Worm (Caenorhabditis elegans) whole organism, L3 larva: ENCODE measurements around the gene srb-13.
A peak's percentile ranks its signal among the peaks of the same experiment; 100 is the strongest.

Source experiments
- R02D3.7 ChIP-seq: fragments of 150-350 bp; optimal IDR thresholded peaks from 2 replicates; lab custom pipeline; 2014; ENCODE audit warnings: missing biosample characterization, missing genetic modification characterization
- ZK546.5 ChIP-seq: sonication (generic microtip); optimal IDR thresholded peaks from 2 replicates; lab custom pipeline; 2017; ENCODE audit warnings: missing biosample characterization, missing genetic modification characterization
- aly-2 ChIP-seq: fragments of 150-350 bp; optimal IDR thresholded peaks from 2 replicates; lab custom pipeline; 2014; ENCODE audit warnings: missing biosample characterization, missing genetic modification characterization
- ama-1 ChIP-seq: fragments of 150-350 bp; optimal IDR thresholded peaks from 2 replicates; lab custom pipeline; 2018
- ceh-16 ChIP-seq: sonication (generic microtip); optimal IDR thresholded peaks from 2 replicates; lab custom pipeline; 2017; ENCODE audit warnings: missing biosample characterization, missing genetic modification characterization
- ceh-28 ChIP-seq: fragments of 150-350 bp; optimal IDR thresholded peaks from 2 replicates; lab custom pipeline; 2014; ENCODE audit warnings: missing biosample characterization, missing genetic modification reagents, missing genetic modification characterization
- ceh-82 ChIP-seq: fragments of 150-350 bp; optimal IDR thresholded peaks from 2 replicates; lab custom pipeline; 2014; ENCODE audit warnings: missing biosample characterization, missing genetic modification characterization
- ceh-9 ChIP-seq: sonication (generic microtip); optimal IDR thresholded peaks from 2 replicates; lab custom pipeline; 2018; ENCODE audit warnings: missing biosample characterization, missing genetic modification characterization
- daf-12 ChIP-seq: fragments of 150-350 bp; optimal IDR thresholded peaks from 2 replicates; lab custom pipeline; 2014; ENCODE audit warnings: missing biosample characterization, missing genetic modification reagents, missing genetic modification characterization
- egl-27 ChIP-seq: sonication (generic microtip); optimal IDR thresholded peaks from 4 replicates; lab custom pipeline; 2017; ENCODE audit warnings: missing biosample characterization, missing genetic modification reagents, missing genetic modification characterization
- egl-5 ChIP-seq: fragments of 150-350 bp; optimal IDR thresholded peaks from 2 replicates; lab custom pipeline; 2017; ENCODE audit warnings: missing biosample characterization, missing genetic modification reagents, missing genetic modification characterization, inconsistent platforms
- elt-1 ChIP-seq: fragments of 150-350 bp; optimal IDR thresholded peaks from 2 replicates; lab custom pipeline; 2014; ENCODE audit warnings: missing biosample characterization, missing genetic modification characterization
- elt-2 ChIP-seq: sonication (generic microtip); optimal IDR thresholded peaks from 2 replicates; lab custom pipeline; 2016; ENCODE audit warnings: missing genetic modification reagents, mild to moderate bottlenecking, missing genetic modification characterization, missing compliant biosample characterization
- elt-3 ChIP-seq, 3 experiments: fragments of 150-350 bp in 1 of 3; sonication (generic microtip) in 2 of 3; optimal IDR thresholded peaks; 2 replicates in 2 of 3; 4 replicates in 1 of 3; lab custom pipeline; 2014 to 2017; ENCODE audit warnings: missing biosample characterization in 3 of 3, missing genetic modification characterization in 3 of 3
- eor-1 ChIP-seq, 2 experiments: fragments of 150-350 bp; optimal IDR thresholded peaks; 2 replicates each; lab custom pipeline; 2014 to 2018; ENCODE audit warnings: missing biosample characterization in 2 of 2, missing genetic modification characterization in 2 of 2
- fkh-10 ChIP-seq: sonication (generic microtip); optimal IDR thresholded peaks from 2 replicates; lab custom pipeline; 2017; ENCODE audit warnings: missing biosample characterization, missing genetic modification reagents, missing genetic modification characterization
- fkh-2 ChIP-seq: fragments of 150-350 bp; optimal IDR thresholded peaks from 2 replicates; lab custom pipeline; 2014; ENCODE audit warnings: missing biosample characterization, missing genetic modification reagents, missing genetic modification characterization
- fos-1 ChIP-seq: fragments of 150-350 bp; optimal IDR thresholded peaks from 2 replicates; lab custom pipeline; 2014; ENCODE audit warnings: missing biosample characterization, missing genetic modification characterization
- hmg-11 ChIP-seq: sonication (generic microtip); optimal IDR thresholded peaks from 2 replicates; lab custom pipeline; 2016; ENCODE audit warnings: missing genetic modification characterization, missing compliant biosample characterization
- jun-1 ChIP-seq: fragments of 150-350 bp; optimal IDR thresholded peaks from 2 replicates; lab custom pipeline; 2014; ENCODE audit warnings: missing biosample characterization, missing genetic modification reagents, missing genetic modification characterization
- lin-15B ChIP-seq: fragments of 150-350 bp; optimal IDR thresholded peaks from 2 replicates; lab custom pipeline; 2014; ENCODE audit warnings: missing biosample characterization, missing genetic modification characterization
- lin-39 ChIP-seq: fragments of 150-350 bp; optimal IDR thresholded peaks from 2 replicates; lab custom pipeline; 2018; ENCODE audit warnings: missing biosample characterization, missing genetic modification reagents, missing genetic modification characterization
- lsy-12 ChIP-seq: sonication (generic microtip); optimal IDR thresholded peaks from 2 replicates; lab custom pipeline; 2016; ENCODE audit warnings: mild to moderate bottlenecking, missing genetic modification characterization, missing compliant biosample characterization
- mdl-1 ChIP-seq: fragments of 150-350 bp; optimal IDR thresholded peaks from 2 replicates; lab custom pipeline; 2014; ENCODE audit warnings: missing biosample characterization, missing genetic modification characterization
- mml-1 ChIP-seq: fragments of 150-350 bp; sonication (generic microtip); optimal IDR thresholded peaks from 3 replicates; lab custom pipeline; 2014; ENCODE audit warnings: missing biosample characterization, missing genetic modification characterization
- nfya-1 ChIP-seq: sonication (generic microtip); optimal IDR thresholded peaks from 2 replicates; lab custom pipeline; 2017; ENCODE audit warnings: missing genetic modification characterization, mild to moderate bottlenecking, missing compliant biosample characterization, antibody characterized with exemption, moderate library complexity; ENCODE audit not compliant: insufficient read depth
- nhr-11 ChIP-seq: fragments of 150-350 bp; optimal IDR thresholded peaks from 2 replicates; lab custom pipeline; 2014; ENCODE audit warnings: missing biosample characterization, missing genetic modification characterization
- nhr-12 ChIP-seq: fragments of 150-350 bp; optimal IDR thresholded peaks from 2 replicates; lab custom pipeline; 2014; ENCODE audit warnings: missing biosample characterization, missing genetic modification characterization
- nhr-23 ChIP-seq: fragments of 150-350 bp; optimal IDR thresholded peaks from 2 replicates; lab custom pipeline; 2014; ENCODE audit warnings: missing biosample characterization, missing genetic modification reagents, missing genetic modification characterization
- nhr-237 ChIP-seq: fragments of 150-350 bp; optimal IDR thresholded peaks from 2 replicates; lab custom pipeline; 2014; ENCODE audit warnings: missing biosample characterization, missing genetic modification characterization
- nhr-25 ChIP-seq: sonication (generic microtip); optimal IDR thresholded peaks from 2 replicates; lab custom pipeline; 2017; ENCODE audit warnings: missing biosample characterization, missing genetic modification characterization
- nhr-28 ChIP-seq: fragments of 150-350 bp; optimal IDR thresholded peaks from 2 replicates; lab custom pipeline; 2014; ENCODE audit warnings: missing biosample characterization, missing genetic modification characterization
- nhr-43 ChIP-seq: sonication (generic microtip); optimal IDR thresholded peaks from 2 replicates; lab custom pipeline; 2016; ENCODE audit warnings: mild to moderate bottlenecking, missing genetic modification characterization, missing compliant biosample characterization; ENCODE audit not compliant: poor library complexity, severe bottlenecking
- nhr-67 ChIP-seq: fragments of 150-350 bp; optimal IDR thresholded peaks from 2 replicates; lab custom pipeline; 2014; ENCODE audit warnings: missing biosample characterization, missing genetic modification characterization
- nhr-76 ChIP-seq: fragments of 150-350 bp; sonication (generic microtip); optimal IDR thresholded peaks from 5 replicates; lab custom pipeline; 2014; ENCODE audit warnings: missing biosample characterization, missing genetic modification characterization
- nhr-77 ChIP-seq: fragments of 150-350 bp; optimal IDR thresholded peaks from 2 replicates; lab custom pipeline; 2014; ENCODE audit warnings: missing biosample characterization, missing genetic modification characterization
- pha-4 ChIP-seq: fragments of 150-350 bp; optimal IDR thresholded peaks from 2 replicates; lab custom pipeline; 2014; ENCODE audit warnings: missing biosample characterization, missing genetic modification reagents, missing genetic modification characterization
- pqm-1 ChIP-seq: fragments of 150-350 bp; optimal IDR thresholded peaks from 2 replicates; lab custom pipeline; 2017; ENCODE audit warnings: missing biosample characterization, missing genetic modification characterization, inconsistent platforms
- sea-2 ChIP-seq: fragments of 150-350 bp; sonication (generic microtip); optimal IDR thresholded peaks from 4 replicates; lab custom pipeline; 2014; ENCODE audit warnings: missing biosample characterization, missing genetic modification reagents, missing genetic modification characterization
- skn-1 ChIP-seq: fragments of 150-350 bp; optimal IDR thresholded peaks from 2 replicates; lab custom pipeline; 2014; ENCODE audit warnings: missing biosample characterization, missing genetic modification characterization
- snpc-4 ChIP-seq: fragments of 150-350 bp; optimal IDR thresholded peaks from 2 replicates; lab custom pipeline; 2014; ENCODE audit warnings: missing biosample characterization, missing genetic modification characterization
- tbx-2 ChIP-seq: sonication (generic microtip); optimal IDR thresholded peaks from 2 replicates; lab custom pipeline; 2016; ENCODE audit warnings: mild to moderate bottlenecking, missing genetic modification characterization, missing compliant biosample characterization
- unc-39 ChIP-seq: sonication (generic microtip); optimal IDR thresholded peaks from 4 replicates; lab custom pipeline; 2017; ENCODE audit warnings: missing biosample characterization, missing genetic modification characterization
- unc-62 ChIP-seq: fragments of 150-350 bp; sonication (generic microtip); optimal IDR thresholded peaks from 4 replicates; lab custom pipeline; 2014; ENCODE audit warnings: missing biosample characterization, missing genetic modification reagents, missing genetic modification characterization
- zag-1 ChIP-seq: fragments of 150-350 bp; optimal IDR thresholded peaks from 2 replicates; lab custom pipeline; 2014; ENCODE audit warnings: missing biosample characterization, missing genetic modification characterization
- ztf-11 ChIP-seq: fragments of 150-350 bp; optimal IDR thresholded peaks from 2 replicates; lab custom pipeline; 2014; ENCODE audit warnings: missing biosample characterization, missing genetic modification characterization
- ztf-4 ChIP-seq: fragments of 150-350 bp; optimal IDR thresholded peaks from 2 replicates; lab custom pipeline; 2014; ENCODE audit warnings: missing biosample characterization, missing genetic modification characterization

Gene srb-13

DNA sequence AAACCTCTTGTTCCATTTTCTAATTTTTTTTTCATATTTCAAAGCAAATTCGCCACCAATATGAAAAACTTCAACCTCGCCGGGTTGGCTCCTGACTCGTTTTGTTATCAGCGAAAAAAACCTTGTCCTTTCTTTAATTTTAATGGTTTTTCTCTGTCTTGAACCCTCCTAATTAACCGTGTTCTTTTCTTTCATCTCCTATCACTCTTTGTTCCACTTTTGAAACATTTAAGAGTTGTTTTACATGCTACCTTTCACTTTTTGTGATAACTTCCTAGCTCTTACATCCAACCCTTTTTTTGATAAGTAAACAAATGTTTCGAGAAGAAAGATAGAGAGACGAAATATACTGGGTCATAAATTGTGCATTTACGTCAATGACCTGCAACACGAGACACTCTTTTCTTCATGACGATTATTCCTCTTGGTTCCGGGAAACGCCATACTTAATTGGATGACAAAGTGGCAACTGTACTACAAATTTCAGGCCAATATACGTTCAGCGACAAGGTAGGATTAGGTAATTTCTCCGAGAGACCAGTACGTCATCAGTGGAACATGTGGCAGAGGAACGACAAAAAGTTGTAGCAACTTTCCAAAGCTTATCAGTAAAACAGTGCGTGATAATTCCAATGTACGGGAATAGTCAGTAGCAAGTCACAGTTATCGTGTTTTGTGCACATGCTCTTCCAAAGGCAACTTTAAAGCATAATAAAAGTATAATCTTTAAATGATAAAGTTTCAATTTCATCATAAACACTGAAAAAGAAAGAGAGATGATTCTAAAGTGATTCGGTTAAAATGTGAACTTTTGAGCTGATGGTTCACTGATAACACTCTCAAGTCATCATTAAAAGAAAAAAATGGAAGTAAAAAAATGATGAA, 27.5 kb upstream of the srb-13 start:
- TF ChIP-seq nfya-1 (no peak), elt-2 (tag; lab: Kevin White, UChicago) (peak; percentile 99), fos-1 (tag; lab: Kevin White, UChicago) (peak; percentile 6), ztf-11 (tag; lab: Kevin White, UChicago) (no peak), R02D3.7 (tag; lab: Kevin White, UChicago) (no peak), pha-4 (tag; lab: Kevin White, UChicago) (peak; percentile 62), pqm-1 (peak; percentile 87)

ce11 chrII:5183207-5183606, 25.8 kb upstream of the srb-13 start:
- TF ChIP-seq nhr-25 (tag; lab: Kevin White, UChicago) (peak; percentile 50), egl-5 (tag; lab: Kevin White, UChicago) (no peak), nhr-23 (tag; lab: Kevin White, UChicago) (peak; percentile 20), nhr-11 (no peak)

- TF ChIP-seq elt-1 (tag; lab: Kevin White, UChicago) (peak; percentile 15), fos-1 (tag; lab: Kevin White, UChicago) (no peak), sea-2 (GFP tag; lab: Kevin White, UChicago) (no peak), eor-1 (tag; optimal IDR thresholded peaks at IDR 0.05; lab: Kevin White, UChicago) (no peak), daf-12 (tag; lab: Kevin White, UChicago) (no peak), ztf-11 (tag; lab: Kevin White, UChicago) (no peak), nhr-237 (no peak), lin-39 (tag; lab: Kevin White, UChicago) (peak; percentile 30), elt-2 (tag; lab: Kevin White, UChicago) (peak; percentile 99), tbx-2 (tag; lab: Kevin White, UChicago) (no peak), mdl-1 (tag; lab: Kevin White, UChicago) (no peak), pha-4 (tag; lab: Kevin White, UChicago) (peak; percentile 48), ZK546.5 (tag; lab: Kevin White, UChicago) (no peak), ztf-4 (tag; lab: Kevin White, UChicago) (no peak), unc-62 (no peak), elt-3 (tag; optimal IDR thresholded peaks at IDR 0.05; lab: Kevin White, UChicago) (no peak), lin-15B (tag; lab: Kevin White, UChicago) (no peak), nhr-76 (no peak), nhr-25 (tag; lab: Kevin White, UChicago) (peak; percentile 51), nhr-77 (tag; lab: Kevin White, UChicago) (no peak), fkh-10 (no peak), ceh-9 (tag; lab: Kevin White, UChicago) (no peak), unc-39 (tag; lab: Kevin White, UChicago) (no peak), nfya-1 (peak; percentile 71), jun-1 (tag; lab: Kevin White, UChicago) (peak; percentile 30), egl-5 (tag; lab: Kevin White, UChicago) (no peak), mml-1 (tag; lab: Kevin White, UChicago) (no peak), nhr-43 (tag; lab: Kevin White, UChicago) (peak; percentile 68), aly-2 (tag; lab: Kevin White, UChicago) (no peak), snpc-4 (tag; lab: Kevin White, UChicago) (peak; percentile 20), nhr-11 (no peak), ceh-16 (no peak), ceh-82 (no peak), ceh-28 (tag; lab: Kevin White, UChicago) (peak; percentile 11), R02D3.7 (tag; lab: Kevin White, UChicago) (no peak), hmg-11 (peak; percentile 44), nhr-12 (tag; lab: Kevin White, UChicago) (no peak), nhr-28 (tag; lab: Kevin White, UChicago) (no peak), zag-1 (tag; lab: Kevin White, UChicago) (no peak), nhr-23 (tag; lab: Kevin White, UChicago) (peak; percentile 18), skn-1 (peak; percentile 75), pqm-1 (peak; percentile 89), ama-1 (peak; percentile 39), fkh-2 (tag; lab: Kevin White, UChicago) (no peak), nhr-67 (no peak), lsy-12 (tag; lab: Kevin White, UChicago) (no peak), egl-27 (tag; lab: Kevin White, UChicago) (no peak)
Measured at ce11 chrII:5182451-5182850, 25.0 kb upstream of the srb-13 start.
